Worm (Caenorhabditis elegans) whole organism, young adult: ENCODE measurements around the gene srz-1.

ENCODE experiments used
- B0035.1 ChIP-seq: sonication (generic microtip); optimal IDR thresholded peaks from 2 replicates; lab custom pipeline; 2016; ENCODE audit warnings: missing genetic modification characterization, mild to moderate bottlenecking, missing compliant biosample characterization, missing genotype, missing genetic modification reagents
- B0261.1 ChIP-seq: sonication (generic microtip); optimal IDR thresholded peaks from 2 replicates; lab custom pipeline; 2016; ENCODE audit warnings: mild to moderate bottlenecking, missing genetic modification characterization, moderate library complexity, missing compliant biosample characterization
- B0336.3 ChIP-seq: fragments of 200-800 bp; sonication (Bioruptor generic); IDR thresholded peaks from 2 replicates; pipeline ENCODE4 v1.3.6; 2022; ENCODE audit warnings: missing genetic modification characterization, missing compliant biosample characterization
- F57A8.1 ChIP-seq: fragments of 200-800 bp; sonication (Bioruptor generic); optimal IDR thresholded peaks from 2 replicates; lab custom pipeline; 2018; ENCODE audit warnings: mild to moderate bottlenecking, missing genetic modification characterization, moderate library complexity, missing compliant biosample characterization
- F57C9.4 ChIP-seq: sonication (generic microtip); optimal IDR thresholded peaks from 2 replicates; lab custom pipeline; 2017; ENCODE audit warnings: mild to moderate bottlenecking, missing genetic modification characterization, missing compliant biosample characterization
- K11D2.4 ChIP-seq: fragments of 200-800 bp; sonication (Bioruptor generic); IDR thresholded peaks from 2 replicates; pipeline ENCODE4 v1.3.6; 2022; ENCODE audit warnings: missing genetic modification reagents, missing genetic modification characterization, missing compliant biosample characterization
- Y79H2A.3 ChIP-seq: fragments of 200-800 bp; sonication (Bioruptor generic); conservative IDR thresholded peaks from 2 replicates; pipeline ENCODE4 v1.3.6; 2022; ENCODE audit warnings: missing genetic modification reagents, missing genetic modification characterization, missing compliant biosample characterization
- Y95B8A.8 ChIP-seq: fragments of 200-800 bp; sonication (Bioruptor generic); IDR thresholded peaks from 2 replicates; pipeline ENCODE4 v1.3.6; 2022; ENCODE audit warnings: missing genetic modification reagents, missing genetic modification characterization, missing compliant biosample characterization
- aptf-2 ChIP-seq: fragments of 200-800 bp; sonication (Bioruptor generic); conservative IDR thresholded peaks from 2 replicates; pipeline ENCODE4 v1.3.6; 2022; ENCODE audit warnings: missing genetic modification reagents, missing genetic modification characterization, missing compliant biosample characterization
- atf-7 ChIP-seq: sonication (generic microtip); optimal IDR thresholded peaks from 2 replicates; lab custom pipeline; 2017; ENCODE audit warnings: mild to moderate bottlenecking, missing genetic modification characterization, missing compliant biosample characterization
- attf-5 ChIP-seq: fragments of 200-800 bp; sonication (Bioruptor generic); optimal IDR thresholded peaks from 2 replicates; lab custom pipeline; 2018; ENCODE audit warnings: mild to moderate bottlenecking, missing genetic modification characterization, missing compliant biosample characterization
- bed-1 ChIP-seq: fragments of 200-800 bp; sonication (Bioruptor generic); IDR thresholded peaks from 2 replicates; pipeline ENCODE4 v1.3.6; 2022; ENCODE audit warnings: missing genetic modification reagents, missing genetic modification characterization, missing compliant biosample characterization
- ceh-91 ChIP-seq: fragments of 200-800 bp; sonication (Bioruptor generic); IDR thresholded peaks from 2 replicates; pipeline ENCODE4 v1.3.6; 2022; ENCODE audit warnings: missing genetic modification reagents, missing genetic modification characterization, missing compliant biosample characterization
- chd-7 ChIP-seq: sonication (generic microtip); optimal IDR thresholded peaks from 2 replicates; lab custom pipeline; 2016; ENCODE audit warnings: mild to moderate bottlenecking, missing genetic modification characterization, moderate library complexity, missing compliant biosample characterization
- dox-1 ChIP-seq: fragments of 200-800 bp; sonication (Bioruptor generic); IDR thresholded peaks from 2 replicates; pipeline ENCODE4 v1.3.6; 2022; ENCODE audit warnings: missing genetic modification reagents, missing genetic modification characterization, missing compliant biosample characterization
- dpl-1 ChIP-seq: fragments of 150-350 bp; optimal IDR thresholded peaks from 2 replicates; lab custom pipeline; 2014; ENCODE audit warnings: missing biosample characterization, missing genetic modification reagents, missing genetic modification characterization
- egrh-3 ChIP-seq: fragments of 200-800 bp; sonication (Bioruptor generic); IDR thresholded peaks from 2 replicates; pipeline ENCODE4 v1.3.6; 2022; ENCODE audit warnings: missing genetic modification reagents, missing genetic modification characterization, missing compliant biosample characterization
- gei-17 ChIP-seq: fragments of 200-800 bp; sonication (Bioruptor generic); optimal IDR thresholded peaks from 2 replicates; lab custom pipeline; 2018; ENCODE audit warnings: mild to moderate bottlenecking, missing genetic modification characterization, missing compliant biosample characterization
- hmg-20 ChIP-seq: fragments of 200-800 bp; sonication (Bioruptor generic); IDR thresholded peaks from 2 replicates; pipeline ENCODE4 v1.3.6; 2022; ENCODE audit warnings: missing genetic modification reagents, missing genetic modification characterization, missing compliant biosample characterization
- hrde-1 ChIP-seq: sonication (generic microtip); optimal IDR thresholded peaks from 2 replicates; lab custom pipeline; 2016; ENCODE audit warnings: missing genetic modification characterization, mild to moderate bottlenecking, missing compliant biosample characterization, moderate library complexity, missing genotype, missing genetic modification reagents, borderline replicate concordance
- lin-54 ChIP-seq: fragments of 200-800 bp; sonication (Bioruptor generic); optimal IDR thresholded peaks from 2 replicates; lab custom pipeline; 2018; ENCODE audit warnings: mild to moderate bottlenecking, missing genetic modification characterization, missing compliant biosample characterization
- madf-10 ChIP-seq: sonication (generic microtip); optimal IDR thresholded peaks from 2 replicates; lab custom pipeline; 2016; ENCODE audit warnings: mild to moderate bottlenecking, missing genetic modification characterization, missing compliant biosample characterization
- madf-3 ChIP-seq: fragments of 200-800 bp; sonication (Bioruptor generic); IDR thresholded peaks from 2 replicates; pipeline ENCODE4 v1.3.6; 2022; ENCODE audit warnings: missing genetic modification reagents, missing genetic modification characterization, missing compliant biosample characterization
- madf-6 ChIP-seq: fragments of 200-800 bp; sonication (Bioruptor generic); IDR thresholded peaks from 2 replicates; pipeline ENCODE4 v1.3.6; 2022; ENCODE audit warnings: missing genetic modification reagents, missing genetic modification characterization, missing compliant biosample characterization
- madf-8 ChIP-seq: fragments of 200-800 bp; sonication (Bioruptor generic); conservative IDR thresholded peaks from 2 replicates; pipeline ENCODE4 v1.3.6; 2022; ENCODE audit warnings: missing genetic modification reagents, missing genetic modification characterization, missing compliant biosample characterization
- mcd-1 ChIP-seq: fragments of 200-800 bp; sonication (Bioruptor generic); IDR thresholded peaks from 2 replicates; pipeline ENCODE4 v1.3.6; 2022; ENCODE audit warnings: missing genetic modification reagents, missing genetic modification characterization, missing compliant biosample characterization
- mes-4 ChIP-seq: sonication (generic microtip); optimal IDR thresholded peaks from 2 replicates; lab custom pipeline; 2016; ENCODE audit warnings: missing genotype, missing genetic modification characterization, missing compliant biosample characterization
- nfyb-1 ChIP-seq: fragments of 200-800 bp; sonication (Bioruptor generic); IDR thresholded peaks from 2 replicates; pipeline ENCODE4 v1.3.6; 2022; ENCODE audit warnings: missing genetic modification reagents, missing genetic modification characterization, missing compliant biosample characterization
- rcor-1 ChIP-seq: fragments of 200-800 bp; sonication (Bioruptor generic); IDR thresholded peaks from 2 replicates; pipeline ENCODE4 v1.3.6; 2022; ENCODE audit warnings: missing genetic modification reagents, missing genetic modification characterization, missing compliant biosample characterization
- snpc-4 ChIP-seq, 5 experiments: fragments of 150-350 bp in 1 of 5; sonication (generic microtip) in 4 of 5; optimal IDR thresholded peaks; 2 replicates each; lab custom pipeline; 2014 to 2018; ENCODE audit warnings: missing genetic modification characterization in 5 of 5, missing biosample characterization in 3 of 5, antibody characterized with exemption in 2 of 5, mild to moderate bottlenecking in 2 of 5, missing compliant biosample characterization in 2 of 5, missing genotype in 2 of 5, moderate library complexity in 2 of 5, missing genetic modification reagents in 1 of 5
- somi-1 ChIP-seq: fragments of 200-800 bp; sonication (Bioruptor generic); optimal IDR thresholded peaks from 2 replicates; lab custom pipeline; 2018; ENCODE audit warnings: mild to moderate bottlenecking, missing genetic modification characterization, missing compliant biosample characterization
- tbp1 ChIP-seq: fragments of 200-800 bp; sonication (Bioruptor generic); optimal IDR thresholded peaks from 2 replicates; lab custom pipeline; 2018; ENCODE audit warnings: mild to moderate bottlenecking, missing genetic modification characterization, missing compliant biosample characterization
- tbx-9 ChIP-seq: sonication (generic microtip); optimal IDR thresholded peaks from 2 replicates; lab custom pipeline; 2016; ENCODE audit warnings: borderline replicate concordance, missing genetic modification characterization, inconsistent platforms, missing compliant biosample characterization
- unc-130 ChIP-seq: sonication (generic microtip); optimal IDR thresholded peaks from 2 replicates; lab custom pipeline; 2016; ENCODE audit warnings: missing genetic modification reagents, missing genetic modification characterization, missing compliant biosample characterization
- xnd-1 ChIP-seq: sonication (generic microtip); optimal IDR thresholded peaks from 2 replicates; lab custom pipeline; 2016; ENCODE audit warnings: missing genotype, missing genetic modification reagents, missing genetic modification characterization, missing compliant biosample characterization
- ztf-18 ChIP-seq: sonication (generic microtip); optimal IDR thresholded peaks from 2 replicates; lab custom pipeline; 2016; ENCODE audit warnings: missing genotype, mild to moderate bottlenecking, missing genetic modification characterization, missing compliant biosample characterization
- ztf-22 ChIP-seq: fragments of 200-800 bp; sonication (Bioruptor generic); optimal IDR thresholded peaks from 2 replicates; lab custom pipeline; 2018; ENCODE audit warnings: mild to moderate bottlenecking, missing genetic modification characterization, moderate library complexity, missing compliant biosample characterization
- ztf-6 ChIP-seq: fragments of 200-800 bp; sonication (Bioruptor generic); IDR thresholded peaks from 2 replicates; pipeline ENCODE4 v1.3.6; 2022; ENCODE audit warnings: missing genetic modification reagents, missing genetic modification characterization, missing compliant biosample characterization

srz-1 gene

ce11 chrV:16697178-16697577 is 21.5 kb downstream of the srz-1 start, which contains the start of gene srw-41:
Gene srw-41 (plus strand): TSS chrV:16697478.
- no peak for TF ChIP-seq nfyb-1
- TF ChIP-seq madf-8 (GFP tag; lab: Robert Waterston, UW): no peak
- no peak for TF ChIP-seq K11D2.4 (GFP tag; lab: Robert Waterston, UW)
- no peak for TF ChIP-seq F57A8.1 (GFP tag; lab: Kevin White, UChicago)
- no peak for TF ChIP-seq ztf-22 (GFP tag; lab: Kevin White, UChicago)
- TF ChIP-seq madf-6 (GFP tag; lab: Robert Waterston, UW): no peak
- TF ChIP-seq atf-7 (tag; lab: Kevin White, UChicago): no peak

- 0 out of 2 replicates have a peak, but pooled peaks have one; percentile 7 for TF ChIP-seq madf-3 (GFP tag; lab: Robert Waterston, UW)
- TF ChIP-seq mes-4 (tag; lab: Kevin White, UChicago): no peak
- TF ChIP-seq F57C9.4 (tag; lab: Kevin White, UChicago): no peak
- no peak for TF ChIP-seq B0261.1
These were observed 24.2 kb downstream of the srz-1 start, which contains the start of gene Y70C5C.1 for ce11 chrV:16699752-16700259. Gene Y70C5C.1 (plus strand): TSS chrV:16700209.

ce11 chrV:16706549-16706948 is 30.9 kb downstream of the srz-1 start, which contains the start of gene clec-9:
Gene clec-9 (minus strand): TSS chrV:16706649.
- TF ChIP-seq hrde-1 (tag; lab: Kevin White, UChicago): no peak
- no peak for TF ChIP-seq ceh-91 (GFP tag; lab: Robert Waterston, UW)
- no peak for TF ChIP-seq Y79H2A.3 (GFP tag; lab: Robert Waterston, UW)
- no peak for TF ChIP-seq gei-17
- TF ChIP-seq unc-130 (GFP tag; lab: Kevin White, UChicago): no peak
- no peak for TF ChIP-seq rcor-1 (GFP tag; lab: Robert Waterston, UW)
- no peak for TF ChIP-seq attf-5 (GFP tag; lab: Kevin White, UChicago)
- no peak for TF ChIP-seq dpl-1
- no peak for TF ChIP-seq ztf-18 (tag; lab: Kevin White, UChicago)
- TF ChIP-seq chd-7: no peak
- no peak for TF ChIP-seq madf-3 (GFP tag; lab: Robert Waterston, UW)
- TF ChIP-seq somi-1: no peak
- TF ChIP-seq ztf-6 (GFP tag; lab: Robert Waterston, UW): no peak

ce11 chrV:16713797-16714196 is 38.1 kb downstream of the srz-1 start:
- TF ChIP-seq lin-54 (GFP tag; lab: Kevin White, UChicago): no peak
- TF ChIP-seq hmg-20: no peak
- TF ChIP-seq K11D2.4 (GFP tag; lab: Robert Waterston, UW): no peak
- no peak for TF ChIP-seq mcd-1
- no peak for TF ChIP-seq tbp1 (GFP tag; lab: Kevin White, UChicago)
- no peak for TF ChIP-seq tbx-9
- no peak for TF ChIP-seq B0035.1 (tag; lab: Kevin White, UChicago)
- no peak for TF ChIP-seq dox-1 (GFP tag; lab: Robert Waterston, UW)
- no peak for TF ChIP-seq egrh-3 (GFP tag; lab: Robert Waterston, UW)
- TF ChIP-seq madf-6 (GFP tag; lab: Robert Waterston, UW): no peak
- no peak for TF ChIP-seq xnd-1
- TF ChIP-seq ztf-6 (GFP tag; lab: Robert Waterston, UW): no peak
- no peak for TF ChIP-seq madf-10 (tag; lab: Kevin White, UChicago)
- no peak for TF ChIP-seq B0336.3
- TF ChIP-seq aptf-2 (GFP tag; lab: Robert Waterston, UW): no peak
- no peak for TF ChIP-seq Y95B8A.8 (GFP tag; lab: Robert Waterston, UW)
- TF ChIP-seq snpc-4 (GFP tag; optimal IDR thresholded peaks at IDR 0.05; lab: Kevin White, UChicago): no peak
- TF ChIP-seq snpc-4 (tag; optimal IDR thresholded peaks at IDR 0.05; lab: Kevin White, UChicago): no peak
- TF ChIP-seq mes-4 (tag; lab: Kevin White, UChicago): no peak
- TF ChIP-seq bed-1 (GFP tag; lab: Robert Waterston, UW): no peak
